Worm (Caenorhabditis elegans) whole organism, mixed stage, embryonic: Measurements from ENCODE around the gene nfm-1.

ENCODE experiments used
- M03D4.4 ChIP-seq: sonication (generic microtip); optimal IDR thresholded peaks from 2 replicates; lab custom pipeline; 2017; ENCODE audit warnings: mild to moderate bottlenecking, missing genetic modification characterization, missing compliant biosample characterization
- bed-3 ChIP-seq: fragments of 200-800 bp; sonication (Bioruptor generic); optimal IDR thresholded peaks from 3 replicates; lab custom pipeline; 2018; ENCODE audit warnings: mild to moderate bottlenecking, missing genetic modification characterization, moderate library complexity, missing compliant biosample characterization
- blmp-1 ChIP-seq: fragments of 150-350 bp; optimal IDR thresholded peaks from 2 replicates; lab custom pipeline; 2014; ENCODE audit warnings: missing biosample characterization, missing genetic modification characterization
- ceh-39 ChIP-seq: fragments of 150-350 bp; optimal IDR thresholded peaks from 2 replicates; lab custom pipeline; 2014; ENCODE audit warnings: missing biosample characterization, missing genetic modification characterization
- ceh-43 ChIP-seq: fragments of 200-800 bp; sonication (Bioruptor generic); optimal IDR thresholded peaks from 2 replicates; lab custom pipeline; 2018; ENCODE audit warnings: mild to moderate bottlenecking, missing genetic modification characterization, moderate library complexity, missing compliant biosample characterization
- ceh-83 ChIP-seq: fragments of 200-800 bp; sonication (Bioruptor generic); optimal IDR thresholded peaks from 2 replicates; lab custom pipeline; 2018; ENCODE audit warnings: mild to moderate bottlenecking, missing genetic modification characterization, missing compliant biosample characterization
- cnd-1 ChIP-seq: fragments of 200-800 bp; sonication (Bioruptor generic); optimal IDR thresholded peaks from 2 replicates; lab custom pipeline; 2018; ENCODE audit warnings: mild to moderate bottlenecking, missing genetic modification characterization, missing compliant biosample characterization
- elt-3 ChIP-seq: fragments of 150-350 bp; optimal IDR thresholded peaks from 2 replicates; lab custom pipeline; 2014; ENCODE audit warnings: missing biosample characterization, missing genetic modification characterization
- flh-1 ChIP-seq: fragments of 200-800 bp; sonication (Bioruptor generic); optimal IDR thresholded peaks from 2 replicates; lab custom pipeline; 2018; ENCODE audit warnings: mild to moderate bottlenecking, missing genetic modification characterization, moderate library complexity, missing compliant biosample characterization
- ham-2 ChIP-seq: fragments of 200-800 bp; sonication (Bioruptor generic); optimal IDR thresholded peaks from 2 replicates; lab custom pipeline; 2018; ENCODE audit warnings: mild to moderate bottlenecking, missing genetic modification characterization, missing compliant biosample characterization
- hlh-1 ChIP-seq: fragments of 150-350 bp; optimal IDR thresholded peaks from 2 replicates; lab custom pipeline; 2014; ENCODE audit warnings: missing biosample characterization, missing genetic modification reagents, missing genetic modification characterization
- lin-13 ChIP-seq: fragments of 150-350 bp; optimal IDR thresholded peaks from 2 replicates; lab custom pipeline; 2014; ENCODE audit warnings: missing biosample characterization, missing genetic modification characterization
- lin-32 ChIP-seq: fragments of 200-800 bp; sonication (Bioruptor generic); optimal IDR thresholded peaks from 2 replicates; lab custom pipeline; 2018; ENCODE audit warnings: mild to moderate bottlenecking, missing genetic modification characterization, missing compliant biosample characterization
- lsy-2 ChIP-seq: fragments of 150-350 bp; optimal IDR thresholded peaks from 2 replicates; lab custom pipeline; 2014; ENCODE audit warnings: missing biosample characterization, missing genetic modification characterization
- mab-5 ChIP-seq: fragments of 150-350 bp; optimal IDR thresholded peaks from 2 replicates; lab custom pipeline; 2014; ENCODE audit warnings: missing biosample characterization, missing genetic modification characterization
- mep-1 ChIP-seq: fragments of 150-350 bp; optimal IDR thresholded peaks from 2 replicates; lab custom pipeline; 2017; ENCODE audit warnings: missing biosample characterization, missing genetic modification reagents, missing genetic modification characterization, inconsistent platforms
- mls-2 ChIP-seq: sonication (generic microtip); optimal IDR thresholded peaks from 2 replicates; lab custom pipeline; 2016; ENCODE audit warnings: mild to moderate bottlenecking, missing genetic modification characterization, moderate library complexity, missing compliant biosample characterization
- nhr-12 ChIP-seq: fragments of 150-350 bp; optimal IDR thresholded peaks from 2 replicates; lab custom pipeline; 2014; ENCODE audit warnings: missing biosample characterization, missing genetic modification characterization
- nhr-2 ChIP-seq: fragments of 150-350 bp; optimal IDR thresholded peaks from 2 replicates; lab custom pipeline; 2014; ENCODE audit warnings: missing biosample characterization, missing genetic modification characterization
- nhr-237 ChIP-seq: fragments of 150-350 bp; optimal IDR thresholded peaks from 2 replicates; lab custom pipeline; 2014; ENCODE audit warnings: missing biosample characterization, missing genetic modification characterization
- nhr-76 ChIP-seq: sonication (generic microtip); optimal IDR thresholded peaks from 2 replicates; lab custom pipeline; 2017; ENCODE audit warnings: missing biosample characterization, missing genetic modification characterization
- pha-4 ChIP-seq: fragments of 150-350 bp; optimal IDR thresholded peaks from 2 replicates; lab custom pipeline; 2018; ENCODE audit warnings: missing biosample characterization, missing genetic modification reagents, missing genetic modification characterization
- sem-2 ChIP-seq: fragments of 200-800 bp; sonication (Bioruptor generic); optimal IDR thresholded peaks from 2 replicates; lab custom pipeline; 2018; ENCODE audit warnings: mild to moderate bottlenecking, missing genetic modification characterization, missing compliant biosample characterization
- snpc-4 ChIP-seq: fragments of 150-350 bp; optimal IDR thresholded peaks from 2 replicates; lab custom pipeline; 2014; ENCODE audit warnings: missing biosample characterization, missing genetic modification characterization
- sptf-1 ChIP-seq: sonication (generic microtip); optimal IDR thresholded peaks from 2 replicates; lab custom pipeline; 2017; ENCODE audit warnings: mild to moderate bottlenecking, missing genetic modification characterization, moderate library complexity, missing compliant biosample characterization
- tbx-8 ChIP-seq: fragments of 200-800 bp; sonication (Bioruptor generic); optimal IDR thresholded peaks from 2 replicates; lab custom pipeline; 2018; ENCODE audit warnings: mild to moderate bottlenecking, missing genetic modification characterization, moderate library complexity, missing compliant biosample characterization
- unc-120 ChIP-seq: sonication (generic microtip); optimal IDR thresholded peaks from 2 replicates; lab custom pipeline; 2017; ENCODE audit warnings: missing genetic modification characterization, missing compliant biosample characterization; ENCODE audit not compliant: poor library complexity, severe bottlenecking
- unc-39 ChIP-seq: fragments of 150-350 bp; optimal IDR thresholded peaks from 2 replicates; lab custom pipeline; 2014; ENCODE audit warnings: missing biosample characterization, missing genetic modification characterization
- unc-62 ChIP-seq: fragments of 150-350 bp; optimal IDR thresholded peaks from 2 replicates; lab custom pipeline; 2014; ENCODE audit warnings: missing biosample characterization, missing genetic modification reagents, missing genetic modification characterization
- zip-8 ChIP-seq: fragments of 150-350 bp; optimal IDR thresholded peaks from 2 replicates; lab custom pipeline; 2014; ENCODE audit warnings: missing biosample characterization, missing genetic modification characterization
- ztf-11 ChIP-seq: fragments of 150-350 bp; optimal IDR thresholded peaks from 2 replicates; lab custom pipeline; 2014; ENCODE audit warnings: missing biosample characterization, missing genetic modification characterization

Gene nfm-1

DNA sequence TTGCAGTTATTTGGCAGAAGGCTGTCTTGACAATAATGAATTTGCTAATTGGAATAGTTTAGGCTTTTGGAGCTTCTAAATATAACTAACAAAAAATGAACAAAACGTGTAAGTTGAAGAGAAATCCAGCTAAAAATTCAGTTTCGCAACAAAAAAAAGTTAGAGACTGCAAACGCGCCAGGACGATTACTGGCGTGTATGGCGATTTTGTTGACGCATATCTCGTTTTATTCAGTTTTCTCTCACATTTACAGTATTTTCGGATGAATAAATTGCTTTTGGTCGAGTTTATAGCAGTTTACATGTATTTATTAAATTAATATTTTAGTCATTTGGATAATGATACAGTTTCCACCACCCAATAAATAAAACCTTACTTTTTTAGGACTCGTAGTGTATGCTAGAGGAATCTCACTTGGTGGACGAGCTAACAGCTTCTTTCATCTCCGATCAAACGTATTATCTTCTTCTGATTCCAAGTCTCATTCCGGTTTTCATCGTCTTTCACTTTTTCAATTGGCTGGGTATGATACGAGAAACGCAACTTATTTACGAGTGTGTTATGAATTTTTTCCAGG, 13.9 kb downstream of the nfm-1 start, which contains the start of the genes abcf-3 and F42A10.5:
Gene abcf-3, plus strand, starts transcription at position 384 of the 578 bp plus-strand sequence.
Gene F42A10.5, minus strand, starts transcription at position 458 of the 578 bp plus-strand sequence.
- peak; percentile 16 for TF ChIP-seq sptf-1
- no peak for TF ChIP-seq M03D4.4 (tag; lab: Kevin White, UChicago)
- peak; percentile 70 for TF ChIP-seq lsy-2
- no peak for TF ChIP-seq blmp-1 (tag; lab: Kevin White, UChicago)
- peak; percentile 37 for TF ChIP-seq mep-1
- TF ChIP-seq nhr-2 (tag; lab: Kevin White, UChicago), result no peak
- TF ChIP-seq ceh-43 (GFP tag; lab: Kevin White, UChicago), result no peak
- TF ChIP-seq mls-2 (tag; lab: Kevin White, UChicago), result no peak
- TF ChIP-seq lin-32 (GFP tag; lab: Kevin White, UChicago), result no peak
- peak; percentile 63 for TF ChIP-seq lin-13 (tag; lab: Kevin White, UChicago)
- TF ChIP-seq elt-3 (tag; lab: Kevin White, UChicago), result no peak
- no peak for TF ChIP-seq unc-39 (tag; lab: Kevin White, UChicago)
- TF ChIP-seq snpc-4 (tag; lab: Kevin White, UChicago), result no peak
- TF ChIP-seq bed-3 (GFP tag; lab: Kevin White, UChicago), result no peak
- no peak for TF ChIP-seq cnd-1
- peak; percentile 33 for TF ChIP-seq ceh-83 (GFP tag; lab: Kevin White, UChicago)
- TF ChIP-seq pha-4, result peak; percentile 38
- TF ChIP-seq tbx-8 (GFP tag; lab: Kevin White, UChicago), result no peak
- no peak for TF ChIP-seq ceh-39 (tag; lab: Kevin White, UChicago)
- TF ChIP-seq hlh-1 (tag; lab: Kevin White, UChicago), result no peak
- no peak for TF ChIP-seq ham-2 (GFP tag; lab: Kevin White, UChicago)
- no peak for TF ChIP-seq zip-8 (tag; lab: Kevin White, UChicago)
- TF ChIP-seq nhr-237 (tag; lab: Kevin White, UChicago), result peak; percentile 16
- TF ChIP-seq flh-1, result no peak
- no peak for TF ChIP-seq mab-5 (tag; lab: Kevin White, UChicago)
- no peak for TF ChIP-seq unc-62
- no peak for TF ChIP-seq unc-120 (tag; lab: Kevin White, UChicago)
- no peak for TF ChIP-seq nhr-12 (tag; lab: Kevin White, UChicago)
- no peak for TF ChIP-seq nhr-76 (tag; lab: Kevin White, UChicago)
- TF ChIP-seq sem-2 (GFP tag; lab: Kevin White, UChicago), result no peak
- TF ChIP-seq, all 35 proteins: peak for 7

DNA sequence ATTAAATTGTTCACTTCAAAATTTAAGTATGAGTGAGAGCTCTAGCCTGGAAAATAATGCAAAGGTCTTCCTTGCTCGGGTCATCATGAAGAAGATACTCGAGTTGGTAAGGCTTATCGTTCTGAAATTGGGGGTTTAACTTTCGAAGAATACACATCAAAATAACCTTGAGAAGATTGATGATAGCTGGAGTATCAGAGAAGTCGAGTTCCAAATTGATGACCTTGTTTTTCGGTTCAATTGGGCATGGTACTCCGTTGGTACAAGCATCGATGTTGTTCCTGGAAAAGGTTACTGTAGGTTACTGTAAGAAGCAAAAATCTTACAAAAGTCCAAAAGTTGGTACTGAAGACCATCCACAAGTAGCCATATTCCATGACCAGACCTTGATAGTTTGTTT, 16.9 kb downstream of the nfm-1 start:
- TF ChIP-seq lsy-2, result no peak

DNA sequence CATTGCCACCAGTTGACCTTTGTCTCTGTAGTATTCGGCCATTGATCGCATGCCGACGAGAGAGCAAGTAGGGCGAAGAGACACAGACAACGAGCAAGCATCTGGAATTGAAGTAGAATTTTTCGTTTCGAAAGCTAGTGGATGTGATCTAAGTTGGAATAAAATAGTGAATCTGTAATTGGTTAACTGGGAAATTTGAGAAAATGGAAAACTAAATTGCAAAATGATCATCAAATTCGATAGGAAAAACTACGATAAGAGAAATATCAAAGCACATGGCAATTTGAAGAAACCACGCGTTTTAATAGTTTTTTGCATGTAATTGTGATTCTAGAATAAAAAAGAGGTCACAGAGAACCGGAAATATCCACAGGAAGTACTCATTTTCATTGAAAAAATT, 17.5 kb downstream of the nfm-1 start, which contains the start of gene F42A10.6:
Gene F42A10.6, minus strand, starts transcription at position 101 of the 400 bp plus-strand sequence.
- no peak for TF ChIP-seq mls-2 (tag; lab: Kevin White, UChicago)
- no peak for TF ChIP-seq sptf-1
- no peak for TF ChIP-seq unc-62
- TF ChIP-seq ceh-43 (GFP tag; lab: Kevin White, UChicago), result no peak
- no peak for TF ChIP-seq zip-8 (tag; lab: Kevin White, UChicago)
- no peak for TF ChIP-seq M03D4.4 (tag; lab: Kevin White, UChicago)
- TF ChIP-seq lsy-2, result no peak
- no peak for TF ChIP-seq nhr-76 (tag; lab: Kevin White, UChicago)
- TF ChIP-seq mep-1, result no peak
- no peak for TF ChIP-seq blmp-1 (tag; lab: Kevin White, UChicago)
- no peak for TF ChIP-seq cnd-1
- TF ChIP-seq elt-3 (tag; lab: Kevin White, UChicago), result no peak
- no peak for TF ChIP-seq snpc-4 (tag; lab: Kevin White, UChicago)

DNA sequence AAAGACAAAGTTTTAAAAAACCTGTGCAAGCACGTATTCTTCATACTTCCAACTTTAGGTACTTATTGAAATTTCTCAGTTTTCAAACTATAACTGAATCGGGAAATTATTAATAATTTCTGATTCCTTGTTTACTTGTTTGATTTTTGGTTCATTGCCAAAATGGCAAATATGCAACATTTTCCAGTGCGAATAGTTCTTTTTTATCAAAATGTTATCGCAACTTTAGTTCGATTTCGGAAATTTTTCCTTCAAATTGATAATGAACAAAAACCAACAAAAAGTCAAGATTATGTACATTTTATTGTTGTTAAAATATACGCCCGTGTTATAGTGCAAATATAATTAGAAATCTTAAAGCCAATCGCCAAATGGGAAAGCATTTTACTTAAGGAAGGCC, 18.4 kb downstream of the nfm-1 start:
- TF ChIP-seq unc-120 (tag; lab: Kevin White, UChicago) (no peak), unc-62 (no peak), nhr-2 (tag; lab: Kevin White, UChicago) (no peak), unc-39 (tag; lab: Kevin White, UChicago) (no peak), cnd-1 (no peak), nhr-12 (tag; lab: Kevin White, UChicago) (no peak), flh-1 (no peak), lin-32 (GFP tag; lab: Kevin White, UChicago) (no peak), blmp-1 (tag; lab: Kevin White, UChicago) (no peak), ztf-11 (no peak)

DNA sequence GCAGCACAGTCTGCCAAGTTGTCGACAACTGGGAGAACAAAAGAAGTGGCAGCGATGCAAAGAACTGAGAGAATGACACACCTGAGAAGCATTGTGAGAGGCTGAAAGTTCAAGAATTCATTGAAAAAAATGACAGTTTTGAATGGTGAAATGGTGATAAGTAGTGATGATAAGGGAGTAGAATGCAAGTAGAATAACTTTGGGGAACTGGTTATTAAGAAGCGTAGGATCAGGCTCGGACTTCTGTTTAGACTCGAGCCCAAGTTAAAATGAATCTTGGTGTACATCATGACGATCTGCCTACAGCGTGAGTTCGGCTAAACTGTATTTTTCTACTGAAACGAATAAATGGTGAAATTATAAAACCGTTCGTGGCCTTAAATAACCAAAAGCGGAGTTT, 19.3 kb downstream of the nfm-1 start, which contains the start of gene F42A10.7:
Gene F42A10.7, minus strand, starts transcription at position 101 of the 400 bp plus-strand sequence.
- TF ChIP-seq blmp-1 (tag; lab: Kevin White, UChicago) (no peak), mab-5 (tag; lab: Kevin White, UChicago) (no peak)
